Worm (Caenorhabditis elegans) whole organism, late embryonic: ENCODE data around the gene nhr-7.

Experiments
- C38D4.7 ChIP-seq: fragments of 200-800 bp; sonication (Bioruptor generic); optimal IDR thresholded peaks from 2 replicates; lab custom pipeline; 2018; ENCODE audit warnings: mild to moderate bottlenecking, missing genetic modification characterization, moderate library complexity, missing compliant biosample characterization
- F13H6.1 ChIP-seq: sonication (generic microtip); optimal IDR thresholded peaks from 2 replicates; lab custom pipeline; 2016; ENCODE audit warnings: missing genetic modification characterization, missing compliant biosample characterization
- K02D7.2 ChIP-seq: sonication (generic microtip); optimal IDR thresholded peaks from 2 replicates; lab custom pipeline; 2017; ENCODE audit warnings: mild to moderate bottlenecking, missing genetic modification characterization, missing compliant biosample characterization
- K09A11.1 ChIP-seq: sonication (generic microtip); optimal IDR thresholded peaks from 2 replicates; lab custom pipeline; 2017; ENCODE audit warnings: antibody characterized with exemption, mild to moderate bottlenecking, missing genetic modification characterization, missing compliant biosample characterization; ENCODE audit not compliant: insufficient read depth
- Y22D7AL.16 ChIP-seq: sonication (generic microtip); optimal IDR thresholded peaks from 2 replicates; lab custom pipeline; 2016; ENCODE audit warnings: missing genetic modification characterization, missing compliant biosample characterization
- ahr-1 ChIP-seq: sonication (generic microtip); optimal IDR thresholded peaks from 2 replicates; lab custom pipeline; 2016; ENCODE audit warnings: missing genetic modification characterization, missing compliant biosample characterization
- ceh-14 ChIP-seq: sonication (generic microtip); optimal IDR thresholded peaks from 2 replicates; lab custom pipeline; 2016; ENCODE audit warnings: missing genotype, missing genetic modification characterization, missing compliant biosample characterization
- ceh-18 ChIP-seq: sonication (generic microtip); optimal IDR thresholded peaks from 2 replicates; lab custom pipeline; 2016; ENCODE audit warnings: missing genetic modification characterization, missing compliant biosample characterization
- ceh-19 ChIP-seq: fragments of 200-800 bp; sonication (Bioruptor generic); optimal IDR thresholded peaks from 2 replicates; lab custom pipeline; 2018; ENCODE audit warnings: mild to moderate bottlenecking, missing genetic modification characterization, missing compliant biosample characterization
- ceh-2 ChIP-seq: sonication (generic microtip); optimal IDR thresholded peaks from 2 replicates; lab custom pipeline; 2016; ENCODE audit warnings: missing genotype, missing genetic modification characterization, missing compliant biosample characterization
- ceh-24 ChIP-seq: sonication (generic microtip); optimal IDR thresholded peaks from 2 replicates; lab custom pipeline; 2016; ENCODE audit warnings: mild to moderate bottlenecking, missing genetic modification characterization, missing compliant biosample characterization
- ceh-34 ChIP-seq: sonication (generic microtip); optimal IDR thresholded peaks from 2 replicates; lab custom pipeline; 2016; ENCODE audit warnings: mild to moderate bottlenecking, missing genetic modification characterization, missing compliant biosample characterization
- ceh-48 ChIP-seq: sonication (generic microtip); optimal IDR thresholded peaks from 2 replicates; lab custom pipeline; 2016; ENCODE audit warnings: missing genetic modification characterization, inconsistent platforms, missing compliant biosample characterization
- ceh-6 ChIP-seq: fragments of 200-800 bp; sonication (Bioruptor generic); optimal IDR thresholded peaks from 2 replicates; lab custom pipeline; 2018; ENCODE audit warnings: mild to moderate bottlenecking, missing genetic modification characterization, missing compliant biosample characterization
- ceh-9 ChIP-seq: sonication (generic microtip); optimal IDR thresholded peaks from 2 replicates; lab custom pipeline; 2016; ENCODE audit warnings: mild to moderate bottlenecking, missing genetic modification characterization, inconsistent platforms, missing compliant biosample characterization
- che-1 ChIP-seq: sonication (generic microtip); optimal IDR thresholded peaks from 2 replicates; lab custom pipeline; 2016; ENCODE audit warnings: mild to moderate bottlenecking, missing genetic modification characterization, missing compliant biosample characterization
- dve-1 ChIP-seq: sonication (generic microtip); optimal IDR thresholded peaks from 2 replicates; lab custom pipeline; 2017; ENCODE audit warnings: antibody characterized with exemption, mild to moderate bottlenecking, missing genetic modification characterization, missing compliant biosample characterization
- elt-2 ChIP-seq: sonication (generic microtip); optimal IDR thresholded peaks from 2 replicates; lab custom pipeline; 2016; ENCODE audit warnings: missing genetic modification reagents, missing genetic modification characterization, missing compliant biosample characterization
- elt-4 ChIP-seq: sonication (generic microtip); optimal IDR thresholded peaks from 2 replicates; lab custom pipeline; 2016; ENCODE audit warnings: missing genetic modification characterization, missing compliant biosample characterization
- ets-4 ChIP-seq: sonication (generic microtip); optimal IDR thresholded peaks from 2 replicates; lab custom pipeline; 2016; ENCODE audit warnings: missing genetic modification characterization, missing compliant biosample characterization
- fax-1 ChIP-seq: sonication (generic microtip); optimal IDR thresholded peaks from 2 replicates; lab custom pipeline; 2016; ENCODE audit warnings: missing genotype, missing genetic modification characterization, missing compliant biosample characterization
- fkh-10 ChIP-seq: fragments of 150-350 bp; optimal IDR thresholded peaks from 2 replicates; lab custom pipeline; 2014; ENCODE audit warnings: missing biosample characterization, missing genetic modification reagents, missing genetic modification characterization
- gmeb-2 ChIP-seq: sonication (generic microtip); optimal IDR thresholded peaks from 2 replicates; lab custom pipeline; 2016; ENCODE audit warnings: missing genetic modification characterization, inconsistent platforms, missing compliant biosample characterization
- hlh-13 ChIP-seq: fragments of 200-800 bp; sonication (Bioruptor generic); optimal IDR thresholded peaks from 2 replicates; lab custom pipeline; 2018; ENCODE audit warnings: mild to moderate bottlenecking, missing genetic modification characterization, missing compliant biosample characterization
- hlh-8 ChIP-seq: sonication (generic microtip); optimal IDR thresholded peaks from 2 replicates; lab custom pipeline; 2016; ENCODE audit warnings: missing genotype, missing genetic modification characterization, missing compliant biosample characterization
- lin-11 ChIP-seq: fragments of 200-800 bp; sonication (Bioruptor generic); optimal IDR thresholded peaks from 2 replicates; lab custom pipeline; 2018; ENCODE audit warnings: mild to moderate bottlenecking, missing genetic modification characterization, missing compliant biosample characterization
- mec-3 ChIP-seq: sonication (generic microtip); optimal IDR thresholded peaks from 2 replicates; lab custom pipeline; 2016; ENCODE audit warnings: borderline replicate concordance, missing genetic modification characterization, missing compliant biosample characterization
- nfya-1 ChIP-seq: sonication (generic microtip); optimal IDR thresholded peaks from 2 replicates; lab custom pipeline; 2017; ENCODE audit warnings: missing genetic modification characterization, mild to moderate bottlenecking, missing compliant biosample characterization, antibody characterized with exemption, moderate library complexity
- nhr-11 ChIP-seq: fragments of 150-350 bp; optimal IDR thresholded peaks from 2 replicates; lab custom pipeline; 2014; ENCODE audit warnings: missing biosample characterization, missing genetic modification characterization
- nhr-232 ChIP-seq: sonication (generic microtip); optimal IDR thresholded peaks from 2 replicates; lab custom pipeline; 2016; ENCODE audit warnings: missing genetic modification characterization, missing compliant biosample characterization
- pag-3 ChIP-seq: sonication (generic microtip); optimal IDR thresholded peaks from 2 replicates; lab custom pipeline; 2016; ENCODE audit warnings: missing compliant biosample characterization, missing genetic modification characterization, borderline replicate concordance
- pat-9 ChIP-seq: fragments of 200-800 bp; sonication (Bioruptor generic); optimal IDR thresholded peaks from 2 replicates; lab custom pipeline; 2018; ENCODE audit warnings: mild to moderate bottlenecking, missing genetic modification characterization, moderate library complexity, missing compliant biosample characterization
- pax-1 ChIP-seq: fragments of 150-350 bp; optimal IDR thresholded peaks from 2 replicates; lab custom pipeline; 2014; ENCODE audit warnings: missing biosample characterization, missing genetic modification characterization
- pha-4 ChIP-seq: fragments of 150-350 bp; optimal IDR thresholded peaks from 2 replicates; lab custom pipeline; 2018; ENCODE audit warnings: missing biosample characterization, missing genetic modification reagents, missing genetic modification characterization
- pqm-1 ChIP-seq: sonication (generic microtip); optimal IDR thresholded peaks from 2 replicates; lab custom pipeline; 2016; ENCODE audit warnings: missing genetic modification characterization, missing compliant biosample characterization
- pros-1 ChIP-seq: fragments of 150-350 bp; optimal IDR thresholded peaks from 2 replicates; lab custom pipeline; 2014; ENCODE audit warnings: missing biosample characterization, missing genetic modification reagents, missing genetic modification characterization
- ref-2 ChIP-seq: sonication (generic microtip); optimal IDR thresholded peaks from 2 replicates; lab custom pipeline; 2016; ENCODE audit warnings: missing genetic modification characterization, missing compliant biosample characterization
- rnt-1 ChIP-seq: sonication (generic microtip); optimal IDR thresholded peaks from 2 replicates; lab custom pipeline; 2016; ENCODE audit warnings: missing genetic modification characterization, missing compliant biosample characterization
- sdc-2 ChIP-seq: sonication (generic microtip); optimal IDR thresholded peaks from 2 replicates; lab custom pipeline; 2016; ENCODE audit warnings: missing genotype, missing genetic modification characterization, missing compliant biosample characterization
- sox-2 ChIP-seq: fragments of 200-800 bp; sonication (Bioruptor generic); IDR thresholded peaks from 2 replicates; pipeline ENCODE4 v1.3.6; 2022; ENCODE audit warnings: missing genetic modification reagents, missing genetic modification characterization, missing compliant biosample characterization
- syd-9 ChIP-seq: sonication (generic microtip); optimal IDR thresholded peaks from 2 replicates; lab custom pipeline; 2016; ENCODE audit warnings: mild to moderate bottlenecking, missing genetic modification characterization, moderate library complexity, missing compliant biosample characterization
- tbx-7 ChIP-seq: sonication (generic microtip); optimal IDR thresholded peaks from 2 replicates; lab custom pipeline; 2016; ENCODE audit warnings: missing genotype, missing genetic modification characterization, missing compliant biosample characterization
- unc-55 ChIP-seq: sonication (generic microtip); optimal IDR thresholded peaks from 2 replicates; lab custom pipeline; 2017; ENCODE audit warnings: missing biosample characterization, missing genetic modification reagents, missing genetic modification characterization
- zip-5 ChIP-seq: sonication (generic microtip); optimal IDR thresholded peaks from 2 replicates; lab custom pipeline; 2016; ENCODE audit warnings: missing genetic modification characterization, missing compliant biosample characterization

nhr-7 gene

DNA sequence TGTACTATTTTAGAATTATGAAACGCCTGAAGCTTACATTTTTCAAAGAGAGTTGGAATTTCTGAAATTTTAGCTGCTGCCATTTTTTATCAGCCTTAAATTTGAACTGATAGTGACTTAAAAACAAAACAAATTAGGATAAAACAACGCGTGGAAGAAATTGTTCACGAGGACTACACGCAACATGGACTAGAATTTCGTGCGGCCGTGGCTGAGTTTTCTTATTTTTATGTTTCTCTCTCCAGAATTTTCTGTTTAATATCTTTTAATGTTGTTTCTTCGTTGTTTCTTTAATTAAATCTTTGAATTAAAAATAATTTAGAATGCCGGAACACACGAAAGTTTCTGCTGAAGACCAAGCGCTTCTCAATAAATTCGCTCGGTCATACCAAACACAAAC is 43.7 kb upstream of the nhr-7 start, which contains the start of the genes B0035.3, B0035.22 and pfd-4 (continued):
- TF ChIP-seq dve-1 (tag; lab: Kevin White, UChicago) (no peak), mec-3 (no peak), tbx-7 (tag; lab: Kevin White, UChicago) (peak; percentile 79), sdc-2 (no peak), syd-9 (tag; lab: Kevin White, UChicago) (no peak), Y22D7AL.16 (no peak), ceh-14 (tag; lab: Kevin White, UChicago) (no peak), pros-1 (tag; lab: Kevin White, UChicago) (no peak), C38D4.7 (GFP tag; lab: Kevin White, UChicago) (no peak), unc-55 (no peak), ceh-48 (tag; lab: Kevin White, UChicago) (no peak), ceh-24 (tag; lab: Kevin White, UChicago) (no peak), hlh-13 (GFP tag; lab: Kevin White, UChicago) (no peak), fax-1 (tag; lab: Kevin White, UChicago) (no peak), zip-5 (tag; lab: Kevin White, UChicago) (peak; percentile 61)

DNA sequence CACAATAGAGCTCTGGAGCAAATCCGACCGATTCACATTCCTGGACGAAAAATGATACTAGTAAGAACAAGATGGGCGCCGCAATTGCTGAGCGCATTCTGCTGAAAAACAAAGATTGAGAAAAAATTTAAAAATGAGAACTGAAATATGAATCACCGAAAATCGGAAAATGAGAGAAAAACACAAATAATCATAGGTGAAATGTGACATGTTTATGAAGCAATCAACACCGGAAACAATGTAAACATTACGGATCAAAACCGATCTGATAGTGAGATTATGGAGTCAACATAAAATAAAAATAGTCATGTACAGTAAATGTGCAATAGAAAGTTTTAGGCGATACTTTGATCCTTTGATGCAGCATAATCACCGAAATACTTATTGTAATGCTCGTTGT is 42.7 kb upstream of the nhr-7 start, which contains the start of gene dnj-2:
Gene dnj-2 (minus strand): TSS at position 101 of the 400 bp plus-strand sequence.
- TF ChIP-seq sdc-2 (no peak), ceh-34 (tag; lab: Kevin White, UChicago) (no peak), ceh-48 (tag; lab: Kevin White, UChicago) (no peak), ceh-6 (GFP tag; lab: Kevin White, UChicago) (no peak), lin-11 (no peak), F13H6.1 (tag; lab: Kevin White, UChicago) (no peak), ceh-19 (GFP tag; lab: Kevin White, UChicago) (no peak), ahr-1 (no peak)

ce11 chrIV:11311484-11311883 is 40.3 kb upstream of the nhr-7 start:
- TF ChIP-seq ceh-9 (tag; lab: Kevin White, UChicago) (no peak), pax-1 (no peak), ceh-18 (no peak), che-1 (tag; lab: Kevin White, UChicago) (no peak), K02D7.2 (tag; lab: Kevin White, UChicago) (no peak), gmeb-2 (no peak), ceh-34 (tag; lab: Kevin White, UChicago) (no peak), nfya-1 (tag; lab: Kevin White, UChicago) (no peak), hlh-13 (GFP tag; lab: Kevin White, UChicago) (no peak), elt-4 (no peak), mec-3 (no peak), ref-2 (no peak), ahr-1 (no peak)

ce11 chrIV:11310624-11311023 is 39.5 kb upstream of the nhr-7 start, which contains the start of gene znf-207:
Gene znf-207, plus strand, starts transcription at chrIV:11310972.
- TF ChIP-seq mec-3 (no peak), che-1 (tag; lab: Kevin White, UChicago) (peak; percentile 33), fkh-10 (no peak), pha-4 (tag; lab: Kevin White, UChicago) (no peak), ahr-1 (peak; percentile 8), tbx-7 (tag; lab: Kevin White, UChicago) (peak; percentile 4), hlh-8 (no peak), gmeb-2 (peak; percentile 19), syd-9 (tag; lab: Kevin White, UChicago) (peak; percentile 31), ceh-6 (GFP tag; lab: Kevin White, UChicago) (peak; percentile 31), ref-2 (peak; percentile 60), ceh-18 (peak; percentile 27), dve-1 (tag; lab: Kevin White, UChicago) (no peak), sox-2 (GFP tag; lab: Robert Waterston, UW) (0 out of 2 replicates have a peak, but pooled peaks have one; percentile 23), elt-2 (tag; lab: Kevin White, UChicago) (peak; percentile 78), sdc-2 (no peak), rnt-1 (tag; lab: Kevin White, UChicago) (no peak), pqm-1 (no peak), Y22D7AL.16 (no peak), nhr-11 (tag; lab: Kevin White, UChicago) (no peak), ets-4 (peak; percentile 16), zip-5 (tag; lab: Kevin White, UChicago) (peak; percentile 42), nhr-232 (tag; lab: Kevin White, UChicago) (peak; percentile 45), K02D7.2 (tag; lab: Kevin White, UChicago) (no peak), ceh-2 (peak; percentile 69), pat-9 (tag; lab: Kevin White, UChicago) (peak; percentile 3), K09A11.1 (tag; lab: Kevin White, UChicago) (peak; percentile 54), pag-3 (no peak), ceh-24 (tag; lab: Kevin White, UChicago) (no peak), nfya-1 (tag; lab: Kevin White, UChicago) (peak; percentile 67), ceh-34 (tag; lab: Kevin White, UChicago) (peak; percentile 59)
